Worm (Caenorhabditis elegans) whole organism, late embryonic: ENCODE results near the gene clc-7.

Experiments
- C08G9.2 ChIP-seq: sonication (generic microtip); optimal IDR thresholded peaks from 2 replicates; lab custom pipeline; 2016; ENCODE audit warnings: mild to moderate bottlenecking, missing genetic modification characterization, moderate library complexity, missing compliant biosample characterization
- F13H6.1 ChIP-seq: sonication (generic microtip); optimal IDR thresholded peaks from 2 replicates; lab custom pipeline; 2016; ENCODE audit warnings: missing genetic modification characterization, missing compliant biosample characterization
- K09A11.1 ChIP-seq: sonication (generic microtip); optimal IDR thresholded peaks from 2 replicates; lab custom pipeline; 2017; ENCODE audit warnings: antibody characterized with exemption, mild to moderate bottlenecking, missing genetic modification characterization, missing compliant biosample characterization; ENCODE audit not compliant: insufficient read depth
- T23F11.4 ChIP-seq: fragments of 200-800 bp; sonication (Bioruptor generic); optimal IDR thresholded peaks from 2 replicates; lab custom pipeline; 2018; ENCODE audit warnings: mild to moderate bottlenecking, missing genetic modification characterization, missing compliant biosample characterization
- ahr-1 ChIP-seq: sonication (generic microtip); optimal IDR thresholded peaks from 2 replicates; lab custom pipeline; 2016; ENCODE audit warnings: missing genetic modification characterization, missing compliant biosample characterization
- ceh-14 ChIP-seq: sonication (generic microtip); optimal IDR thresholded peaks from 2 replicates; lab custom pipeline; 2016; ENCODE audit warnings: missing genotype, missing genetic modification characterization, missing compliant biosample characterization
- ceh-18 ChIP-seq: sonication (generic microtip); optimal IDR thresholded peaks from 2 replicates; lab custom pipeline; 2016; ENCODE audit warnings: missing genetic modification characterization, missing compliant biosample characterization
- ceh-2 ChIP-seq: sonication (generic microtip); optimal IDR thresholded peaks from 2 replicates; lab custom pipeline; 2016; ENCODE audit warnings: missing genotype, missing genetic modification characterization, missing compliant biosample characterization
- ceh-22 ChIP-seq: sonication (generic microtip); optimal IDR thresholded peaks from 2 replicates; lab custom pipeline; 2017; ENCODE audit warnings: missing biosample characterization, missing genetic modification characterization
- ceh-31 ChIP-seq: sonication (generic microtip); optimal IDR thresholded peaks from 2 replicates; lab custom pipeline; 2016; ENCODE audit warnings: missing genetic modification characterization, missing compliant biosample characterization
- ceh-34 ChIP-seq: sonication (generic microtip); optimal IDR thresholded peaks from 2 replicates; lab custom pipeline; 2016; ENCODE audit warnings: mild to moderate bottlenecking, missing genetic modification characterization, missing compliant biosample characterization
- ceh-45 ChIP-seq: fragments of 200-800 bp; sonication (Bioruptor generic); IDR thresholded peaks from 2 replicates; pipeline ENCODE4 v1.3.6; 2022; ENCODE audit warnings: missing genetic modification reagents, missing genetic modification characterization, missing compliant biosample characterization
- ceh-48 ChIP-seq: sonication (generic microtip); optimal IDR thresholded peaks from 2 replicates; lab custom pipeline; 2016; ENCODE audit warnings: missing genetic modification characterization, inconsistent platforms, missing compliant biosample characterization
- dve-1 ChIP-seq: sonication (generic microtip); optimal IDR thresholded peaks from 2 replicates; lab custom pipeline; 2017; ENCODE audit warnings: antibody characterized with exemption, mild to moderate bottlenecking, missing genetic modification characterization, missing compliant biosample characterization
- elt-2 ChIP-seq: sonication (generic microtip); optimal IDR thresholded peaks from 2 replicates; lab custom pipeline; 2016; ENCODE audit warnings: missing genetic modification reagents, missing genetic modification characterization, missing compliant biosample characterization
- ets-4 ChIP-seq: sonication (generic microtip); optimal IDR thresholded peaks from 2 replicates; lab custom pipeline; 2016; ENCODE audit warnings: missing genetic modification characterization, missing compliant biosample characterization
- fax-1 ChIP-seq: sonication (generic microtip); optimal IDR thresholded peaks from 2 replicates; lab custom pipeline; 2016; ENCODE audit warnings: missing genotype, missing genetic modification characterization, missing compliant biosample characterization
- fkh-10 ChIP-seq: fragments of 150-350 bp; optimal IDR thresholded peaks from 2 replicates; lab custom pipeline; 2014; ENCODE audit warnings: missing biosample characterization, missing genetic modification reagents, missing genetic modification characterization
- fkh-6 ChIP-seq: sonication (generic microtip); optimal IDR thresholded peaks from 2 replicates; lab custom pipeline; 2016; ENCODE audit warnings: missing genetic modification characterization, missing compliant biosample characterization
- gmeb-2 ChIP-seq: sonication (generic microtip); optimal IDR thresholded peaks from 2 replicates; lab custom pipeline; 2016; ENCODE audit warnings: missing genetic modification characterization, inconsistent platforms, missing compliant biosample characterization
- hlh-13 ChIP-seq: fragments of 200-800 bp; sonication (Bioruptor generic); optimal IDR thresholded peaks from 2 replicates; lab custom pipeline; 2018; ENCODE audit warnings: mild to moderate bottlenecking, missing genetic modification characterization, missing compliant biosample characterization
- hlh-15 ChIP-seq: sonication (generic microtip); optimal IDR thresholded peaks from 2 replicates; lab custom pipeline; 2016; ENCODE audit warnings: missing genetic modification characterization, missing compliant biosample characterization
- hlh-6 ChIP-seq: sonication (generic microtip); optimal IDR thresholded peaks from 2 replicates; lab custom pipeline; 2016; ENCODE audit warnings: missing genotype, missing genetic modification characterization, missing compliant biosample characterization
- hlh-8 ChIP-seq: sonication (generic microtip); optimal IDR thresholded peaks from 2 replicates; lab custom pipeline; 2016; ENCODE audit warnings: missing genotype, missing genetic modification characterization, missing compliant biosample characterization
- lim-6 ChIP-seq: sonication (generic microtip); optimal IDR thresholded peaks from 2 replicates; lab custom pipeline; 2016; ENCODE audit warnings: missing genetic modification characterization, missing compliant biosample characterization
- lin-11 ChIP-seq: fragments of 200-800 bp; sonication (Bioruptor generic); optimal IDR thresholded peaks from 2 replicates; lab custom pipeline; 2018; ENCODE audit warnings: mild to moderate bottlenecking, missing genetic modification characterization, missing compliant biosample characterization
- madf-2 ChIP-seq: sonication (generic microtip); optimal IDR thresholded peaks from 2 replicates; lab custom pipeline; 2017; ENCODE audit warnings: missing genetic modification characterization, missing compliant biosample characterization
- nhr-11 ChIP-seq: fragments of 150-350 bp; optimal IDR thresholded peaks from 2 replicates; lab custom pipeline; 2014; ENCODE audit warnings: missing biosample characterization, missing genetic modification characterization
- nhr-232 ChIP-seq: sonication (generic microtip); optimal IDR thresholded peaks from 2 replicates; lab custom pipeline; 2016; ENCODE audit warnings: missing genetic modification characterization, missing compliant biosample characterization
- odd-2 ChIP-seq: sonication (generic microtip); optimal IDR thresholded peaks from 2 replicates; lab custom pipeline; 2017; ENCODE audit warnings: antibody characterized with exemption, mild to moderate bottlenecking, missing genetic modification characterization, missing compliant biosample characterization
- pax-1 ChIP-seq: fragments of 150-350 bp; optimal IDR thresholded peaks from 2 replicates; lab custom pipeline; 2014; ENCODE audit warnings: missing biosample characterization, missing genetic modification characterization
- pha-2 ChIP-seq: sonication (generic microtip); optimal IDR thresholded peaks from 2 replicates; lab custom pipeline; 2017; ENCODE audit warnings: mild to moderate bottlenecking, missing genetic modification characterization, missing compliant biosample characterization
- pha-4 ChIP-seq: fragments of 150-350 bp; optimal IDR thresholded peaks from 2 replicates; lab custom pipeline; 2018; ENCODE audit warnings: missing biosample characterization, missing genetic modification reagents, missing genetic modification characterization
- pqm-1 ChIP-seq: sonication (generic microtip); optimal IDR thresholded peaks from 2 replicates; lab custom pipeline; 2016; ENCODE audit warnings: missing genetic modification characterization, missing compliant biosample characterization
- pros-1 ChIP-seq: fragments of 150-350 bp; optimal IDR thresholded peaks from 2 replicates; lab custom pipeline; 2014; ENCODE audit warnings: missing biosample characterization, missing genetic modification reagents, missing genetic modification characterization
- ref-2 ChIP-seq: sonication (generic microtip); optimal IDR thresholded peaks from 2 replicates; lab custom pipeline; 2016; ENCODE audit warnings: missing genetic modification characterization, missing compliant biosample characterization
- sdc-2 ChIP-seq: sonication (generic microtip); optimal IDR thresholded peaks from 2 replicates; lab custom pipeline; 2016; ENCODE audit warnings: missing genotype, missing genetic modification characterization, missing compliant biosample characterization
- sox-2 ChIP-seq: fragments of 200-800 bp; sonication (Bioruptor generic); IDR thresholded peaks from 2 replicates; pipeline ENCODE4 v1.3.6; 2022; ENCODE audit warnings: missing genetic modification reagents, missing genetic modification characterization, missing compliant biosample characterization
- sox-4 ChIP-seq: sonication (generic microtip); optimal IDR thresholded peaks from 2 replicates; lab custom pipeline; 2017; ENCODE audit warnings: mild to moderate bottlenecking, missing genetic modification characterization, inconsistent platforms, missing compliant biosample characterization
- syd-9 ChIP-seq: sonication (generic microtip); optimal IDR thresholded peaks from 2 replicates; lab custom pipeline; 2016; ENCODE audit warnings: mild to moderate bottlenecking, missing genetic modification characterization, moderate library complexity, missing compliant biosample characterization
- tbx-2 ChIP-seq: sonication (generic microtip); optimal IDR thresholded peaks from 2 replicates; lab custom pipeline; 2016; ENCODE audit warnings: missing genetic modification characterization, missing compliant biosample characterization
- tbx-7 ChIP-seq: sonication (generic microtip); optimal IDR thresholded peaks from 2 replicates; lab custom pipeline; 2016; ENCODE audit warnings: missing genotype, missing genetic modification characterization, missing compliant biosample characterization
- unc-3 ChIP-seq, 2 experiments: fragments of 200-800 bp in 1 of 2; sonication (Bioruptor generic) in 1 of 2; sonication (generic microtip) in 1 of 2; conservative IDR thresholded peaks in 1 of 2; optimal IDR thresholded peaks in 1 of 2; 2 replicates each; pipeline versions ENCODE4 v1.3.6 to Lab custom; 2016 to 2022; ENCODE audit warnings: missing compliant biosample characterization in 2 of 2, missing genetic modification characterization in 2 of 2, missing genetic modification reagents in 1 of 2
- unc-55 ChIP-seq: sonication (generic microtip); optimal IDR thresholded peaks from 2 replicates; lab custom pipeline; 2017; ENCODE audit warnings: missing biosample characterization, missing genetic modification reagents, missing genetic modification characterization
- unc-86 ChIP-seq: sonication (generic microtip); optimal IDR thresholded peaks from 2 replicates; lab custom pipeline; 2016; ENCODE audit warnings: missing genetic modification characterization, missing compliant biosample characterization
- zip-5 ChIP-seq: sonication (generic microtip); optimal IDR thresholded peaks from 2 replicates; lab custom pipeline; 2016; ENCODE audit warnings: missing genetic modification characterization, missing compliant biosample characterization
- ztf-16 ChIP-seq: sonication (generic microtip); optimal IDR thresholded peaks from 2 replicates; lab custom pipeline; 2017; ENCODE audit warnings: missing genetic modification characterization, missing compliant biosample characterization

clc-7 gene

ce11 chrX:5067796-5068195, at the start of gene clc-7:
Gene clc-7, plus strand, starts transcription at chrX:5068096.
- TF ChIP-seq nhr-11 (no peak), ztf-16 (no peak), fkh-10 (GFP tag; lab: Kevin White, UChicago) (no peak), ceh-45 (GFP tag; lab: Robert Waterston, UW) (no peak), ceh-31 (tag; lab: Kevin White, UChicago) (no peak), ceh-22 (tag; lab: Kevin White, UChicago) (no peak), F13H6.1 (no peak), ceh-34 (no peak), lim-6 (tag; lab: Kevin White, UChicago) (no peak), odd-2 (no peak), lin-11 (tag; lab: Kevin White, UChicago) (no peak), tbx-7 (tag; lab: Kevin White, UChicago) (no peak), pha-4 (tag; lab: Kevin White, UChicago) (no peak), sdc-2 (tag; lab: Kevin White, UChicago) (no peak), C08G9.2 (tag; lab: Kevin White, UChicago) (no peak), syd-9 (no peak), unc-3 (GFP tag; conservative IDR thresholded peaks at IDR 0.05; lab: Robert Waterston, UW) (no peak), unc-3 (tag; optimal IDR thresholded peaks at IDR 0.05; lab: Kevin White, UChicago) (no peak)

ce11 chrX:5020996-5021395, 46.9 kb upstream of the clc-7 start, which contains the start of gene ZC449.2:
Gene ZC449.2, plus strand, starts transcription at chrX:5021285.
- TF ChIP-seq fkh-10 (GFP tag; lab: Kevin White, UChicago), result no peak
- TF ChIP-seq ceh-22 (tag; lab: Kevin White, UChicago), result no peak
- TF ChIP-seq lim-6 (tag; lab: Kevin White, UChicago), result no peak
- TF ChIP-seq ceh-14 (tag; lab: Kevin White, UChicago), result no peak
- no peak for TF ChIP-seq ets-4 (tag; lab: Kevin White, UChicago)
- no peak for TF ChIP-seq ceh-45 (GFP tag; lab: Robert Waterston, UW)
- no peak for TF ChIP-seq elt-2
- no peak for TF ChIP-seq hlh-13 (GFP tag; lab: Kevin White, UChicago)
- TF ChIP-seq F13H6.1, result no peak
- TF ChIP-seq sdc-2 (tag; lab: Kevin White, UChicago), result no peak
- TF ChIP-seq pax-1, result no peak
- no peak for TF ChIP-seq ceh-2
- TF ChIP-seq dve-1 (tag; lab: Kevin White, UChicago), result no peak
- TF ChIP-seq, all 69 proteins: peak for 0

- TF ChIP-seq fax-1 (tag; lab: Kevin White, UChicago) (peak; percentile 6), sdc-2 (tag; lab: Kevin White, UChicago) (peak; percentile 55), pqm-1 (tag; lab: Kevin White, UChicago) (no peak), ets-4 (tag; lab: Kevin White, UChicago) (no peak), ceh-14 (tag; lab: Kevin White, UChicago) (no peak), ceh-48 (tag; lab: Kevin White, UChicago) (no peak), ceh-45 (GFP tag; lab: Robert Waterston, UW) (0 out of 2 replicates have a peak, but pooled peaks have one; percentile 13), sox-2 (GFP tag; lab: Robert Waterston, UW) (peak; percentile 52), hlh-13 (GFP tag; lab: Kevin White, UChicago) (peak; percentile 15), hlh-8 (tag; lab: Kevin White, UChicago) (no peak), ceh-31 (tag; lab: Kevin White, UChicago) (peak; percentile 3), nhr-11 (no peak), nhr-232 (tag; lab: Kevin White, UChicago) (peak; percentile 61), madf-2 (tag; lab: Kevin White, UChicago) (peak; percentile 10), tbx-2 (tag; lab: Kevin White, UChicago) (peak; percentile 45), zip-5 (tag; lab: Kevin White, UChicago) (no peak), pros-1 (tag; lab: Kevin White, UChicago) (no peak), ceh-34 (peak; percentile 6), ref-2 (peak; percentile 36), dve-1 (tag; lab: Kevin White, UChicago) (peak; percentile 27), ceh-2 (peak; percentile 13), hlh-15 (tag; lab: Kevin White, UChicago) (peak; percentile 40), ceh-18 (peak; percentile 52), fkh-6 (tag; lab: Kevin White, UChicago) (peak; percentile 4), ahr-1 (no peak), sox-4 (tag; lab: Kevin White, UChicago) (peak; percentile 49), K09A11.1 (tag; lab: Kevin White, UChicago) (no peak), unc-55 (GFP tag; lab: Kevin White, UChicago) (no peak), unc-86 (tag; lab: Kevin White, UChicago) (no peak), hlh-6 (tag; lab: Kevin White, UChicago) (peak; percentile 41), gmeb-2 (tag; lab: Kevin White, UChicago) (peak; percentile 27), ztf-16 (peak; percentile 21), elt-2 (peak; percentile 30), T23F11.4 (GFP tag; lab: Kevin White, UChicago) (peak; percentile 12), pha-2 (tag; lab: Kevin White, UChicago) (peak; percentile 52)
Measured at ce11 chrX:5022682-5023081, 45.2 kb upstream of the clc-7 start.
